Worm (Caenorhabditis elegans): Measurements from ENCODE around the gene tomm-7.

The tomm-7 gene

ce11 chrIII:7859313-7859712, at the start of gene tomm-7:
tomm-7 (plus strand) TSS chrIII:7859613.
- no peak for TF ChIP-seq unc-62 (GFP tag; optimal IDR thresholded peaks at IDR 0.05)

ce11 chrIII:7812208-7812880, 47.1 kb upstream of the tomm-7 start:
- no peak for TF ChIP-seq unc-62 (GFP tag; optimal IDR thresholded peaks at IDR 0.05)

- TF ChIP-seq unc-62 (GFP tag; optimal IDR thresholded peaks at IDR 0.05) = no peak
These were observed 45.0 kb upstream of the tomm-7 start, which contains the start of gene egl-5 for ce11 chrIII:7814159-7815055. egl-5 (plus strand) TSS chrIII:7814374.

ce11 chrIII:7815056-7815366, 44.4 kb upstream of the tomm-7 start:
- no peak for TF ChIP-seq unc-62 (GFP tag; optimal IDR thresholded peaks at IDR 0.05)

- no peak for TF ChIP-seq unc-62 (GFP tag; optimal IDR thresholded peaks at IDR 0.05)
These were observed 43.7 kb upstream of the tomm-7 start for ce11 chrIII:7815571-7816348.

- no peak for TF ChIP-seq unc-62 (GFP tag; optimal IDR thresholded peaks at IDR 0.05)
These were observed 43.0 kb upstream of the tomm-7 start for ce11 chrIII:7816463-7816862.

ce11 chrIII:7818965-7819364, 40.4 kb upstream of the tomm-7 start:
- TF ChIP-seq unc-62 (GFP tag; optimal IDR thresholded peaks at IDR 0.05) = no peak

ce11 chrIII:7819866-7820265, 39.5 kb upstream of the tomm-7 start:
- no peak for TF ChIP-seq unc-62 (GFP tag; optimal IDR thresholded peaks at IDR 0.05)

ce11 chrIII:7823285-7823684, 36.1 kb upstream of the tomm-7 start:
- TF ChIP-seq unc-62 (GFP tag; optimal IDR thresholded peaks at IDR 0.05) = no peak

ce11 chrIII:7824041-7824440, 35.4 kb upstream of the tomm-7 start:
- TF ChIP-seq unc-62 (GFP tag; optimal IDR thresholded peaks at IDR 0.05) = no peak

- TF ChIP-seq unc-62 (GFP tag; optimal IDR thresholded peaks at IDR 0.05) = no peak
These were observed 30.6 kb upstream of the tomm-7 start, which contains the start of the genes egl-45 and kcmf-1 for ce11 chrIII:7828576-7829461. egl-45 (minus strand) TSS chrIII:7828626. kcmf-1 (plus strand) TSS chrIII:7829411.

- no peak for TF ChIP-seq unc-62 (GFP tag; optimal IDR thresholded peaks at IDR 0.05)
These were observed 26.9 kb upstream of the tomm-7 start for ce11 chrIII:7832473-7832872.

ce11 chrIII:7834848-7835247, 24.6 kb upstream of the tomm-7 start:
- no peak for TF ChIP-seq unc-62 (GFP tag; optimal IDR thresholded peaks at IDR 0.05)

- TF ChIP-seq unc-62 (GFP tag; optimal IDR thresholded peaks at IDR 0.05) = no peak
These were observed 23.7 kb upstream of the tomm-7 start for ce11 chrIII:7835684-7836083.

- no peak for TF ChIP-seq unc-62 (GFP tag; optimal IDR thresholded peaks at IDR 0.05)
These were observed 21.8 kb upstream of the tomm-7 start for ce11 chrIII:7837567-7837966.

Measured in whole organism, dauer.